Worm (Caenorhabditis elegans) whole organism, mixed stage, embryonic: ENCODE results near the gene Y57G7A.6.
"Not testable (repeated sequence)": the region's sequence is repeated elsewhere in the genome, so short reads cannot be mapped to it uniquely, and the experiment has no call there.

Experiments used
- nhr-12 ChIP-seq: fragments of 150-350 bp; optimal IDR thresholded peaks from 2 replicates; lab custom pipeline; 2014; ENCODE audit warnings: missing biosample characterization, missing genetic modification characterization
- nhr-76 ChIP-seq: sonication (generic microtip); optimal IDR thresholded peaks from 2 replicates; lab custom pipeline; 2017; ENCODE audit warnings: missing biosample characterization, missing genetic modification characterization
- pha-4 ChIP-seq: fragments of 150-350 bp; optimal IDR thresholded peaks from 2 replicates; lab custom pipeline; 2018; ENCODE audit warnings: missing biosample characterization, missing genetic modification reagents, missing genetic modification characterization
- snpc-4 ChIP-seq: fragments of 150-350 bp; optimal IDR thresholded peaks from 2 replicates; lab custom pipeline; 2014; ENCODE audit warnings: missing biosample characterization, missing genetic modification characterization
- unc-39 ChIP-seq: fragments of 150-350 bp; optimal IDR thresholded peaks from 2 replicates; lab custom pipeline; 2014; ENCODE audit warnings: missing biosample characterization, missing genetic modification characterization

DNA sequence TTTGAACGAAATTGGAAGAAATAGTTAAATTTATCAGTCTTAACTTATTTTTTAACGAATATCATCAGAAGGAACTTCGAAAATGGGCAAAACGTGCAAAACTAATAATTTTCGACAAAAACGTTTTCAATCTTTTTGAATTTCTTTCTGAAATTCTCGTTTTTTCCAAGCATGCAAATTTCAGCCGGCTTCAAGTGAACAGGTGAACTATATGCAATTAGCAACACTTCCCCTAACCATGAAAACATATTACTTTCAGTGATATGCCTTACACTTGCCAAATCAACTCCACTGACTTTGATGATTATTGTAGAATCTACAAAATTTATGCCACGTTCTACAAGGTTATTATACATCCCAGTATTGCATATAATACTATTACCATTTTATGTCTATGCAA is 7.1 kb downstream of the Y57G7A.6 start, which contains the start of gene srz-63:
- TF ChIP-seq snpc-4, nhr-76, unc-39, nhr-12, pha-4 (tag; lab: Kevin White, UChicago): not testable (repeated sequence)
